Worm (Caenorhabditis elegans) whole organism, L4/young adult: ENCODE data around the gene ceh-43.

Experiments
- W03F9.2 ChIP-seq: fragments of 150-350 bp; optimal IDR thresholded peaks from 2 replicates; lab custom pipeline; 2014; ENCODE audit warnings: missing biosample characterization, missing genetic modification characterization
- dao-5 ChIP-seq: sonication (generic microtip); optimal IDR thresholded peaks from 2 replicates; lab custom pipeline; 2016; ENCODE audit warnings: missing genotype, missing genetic modification characterization, moderate library complexity, missing compliant biosample characterization
- him-1 ChIP-seq: sonication (generic microtip); optimal IDR thresholded peaks from 2 replicates; lab custom pipeline; 2016; ENCODE audit warnings: missing genotype, missing genetic modification reagents, missing genetic modification characterization, missing compliant biosample characterization

DNA sequence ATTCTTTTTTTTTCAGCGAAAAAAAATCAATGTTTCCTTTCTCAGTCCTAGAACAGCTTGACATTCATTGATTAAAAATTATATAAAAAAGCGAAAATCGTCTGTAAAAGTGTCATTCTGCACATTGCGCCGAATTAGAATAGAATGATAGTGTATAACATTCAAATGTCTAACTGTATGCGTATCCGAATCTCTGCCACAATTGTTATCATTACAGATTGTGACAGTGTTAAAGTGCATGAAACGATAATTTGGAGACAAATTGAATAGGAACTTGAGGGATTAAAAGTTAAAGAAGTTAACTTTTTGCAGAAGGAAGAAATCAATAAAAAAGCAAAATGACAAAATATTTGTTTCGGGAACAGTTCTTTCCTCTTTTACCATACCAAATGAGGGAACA lies 18.6 kb upstream of the ceh-43 start:
- TF ChIP-seq W03F9.2 (no peak), dao-5 (tag; lab: Kevin White, UChicago) (no peak), him-1 (tag; lab: Kevin White, UChicago) (no peak)
